Fruit fly (Drosophila melanogaster) whole organism: ENCODE data around the gene CG15283.

Experiments used
- CG8478 ChIP-seq: fragments of >200 bp; optimal IDR thresholded peaks from 2 replicates; lab custom pipeline; 2018; ENCODE audit warnings: inconsistent platforms
- Dll ChIP-seq: fragments of >200 bp; optimal IDR thresholded peaks from 2 replicates; lab custom pipeline; 2017
- EcR ChIP-seq, 2 experiments: fragments of >200 bp; optimal IDR thresholded peaks; 2 replicates each; lab custom pipeline; 2017; ENCODE audit warnings: missing biosample characterization in 2 of 2, missing genetic modification characterization in 2 of 2, missing genetic modification reagents in 2 of 2
- pan ChIP-seq: fragments of >200 bp; optimal IDR thresholded peaks from 2 replicates; lab custom pipeline; 2017
- psq ChIP-seq: fragments of >200 bp; optimal IDR thresholded peaks from 2 replicates; lab custom pipeline; 2017
- usp ChIP-seq: fragments of >200 bp; optimal IDR thresholded peaks from 2 replicates; lab custom pipeline; 2017; ENCODE audit warnings: missing biosample characterization, missing genetic modification characterization, mixed read lengths

CG15283 gene

DNA sequence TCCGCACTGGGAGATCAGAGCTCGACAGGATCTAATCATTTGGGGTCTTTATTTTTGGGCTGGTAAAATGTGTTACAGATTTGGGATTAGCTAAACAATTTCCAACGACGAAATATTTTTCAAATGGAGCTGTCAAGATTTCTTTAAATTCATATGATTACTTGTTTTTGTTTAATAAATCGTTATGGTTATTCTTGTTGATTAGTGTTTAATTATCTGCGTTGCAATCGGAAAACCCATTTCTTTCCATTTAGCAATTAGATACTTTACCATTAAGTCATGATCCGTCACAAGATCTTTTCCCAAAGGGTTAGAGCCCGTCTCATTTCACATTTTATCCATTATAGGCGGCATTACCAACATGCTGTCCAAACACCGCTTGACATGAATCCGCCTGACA lies at the start of gene CG15283:
TSS of gene CG15283 (minus strand) at position 101 of the 400 bp plus-strand sequence.
- TF ChIP-seq Dll (lab: Kevin White, UChicago): no peak
- no peak for TF ChIP-seq EcR (GFP tag; optimal IDR thresholded peaks at IDR 0.05; lab: Kevin White, UChicago)
- TF ChIP-seq pan (lab: Kevin White, UChicago): no peak
- TF ChIP-seq CG8478 (lab: Kevin White, UChicago): no peak
- no peak for TF ChIP-seq usp (GFP tag; lab: Kevin White, UChicago)
- TF ChIP-seq psq (lab: Kevin White, UChicago): no peak

DNA sequence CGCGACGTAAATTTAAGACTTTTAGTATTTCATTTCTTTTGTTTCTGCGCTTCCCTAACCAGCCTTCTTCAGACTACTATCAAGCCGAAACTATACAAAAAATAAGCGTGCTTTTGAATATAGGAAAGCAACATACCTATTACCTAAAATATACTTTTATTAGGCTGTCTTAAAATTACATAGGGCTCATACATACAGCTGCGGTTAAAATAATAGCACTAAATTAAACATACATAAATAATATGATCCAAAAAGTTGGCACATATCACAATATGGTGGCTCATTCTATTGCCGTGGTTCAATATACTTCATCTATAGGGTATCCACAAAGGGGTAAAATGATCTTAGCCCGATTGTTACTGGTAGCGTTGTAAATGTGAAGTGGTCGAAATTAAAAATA lies 49.7 kb upstream of the CG15283 start:
- TF ChIP-seq pan (lab: Kevin White, UChicago) (no peak), Dll (lab: Kevin White, UChicago) (no peak), usp (GFP tag; lab: Kevin White, UChicago) (no peak), psq (lab: Kevin White, UChicago) (no peak), EcR (GFP tag; optimal IDR thresholded peaks at IDR 0.05; lab: Kevin White, UChicago) (no peak), CG8478 (lab: Kevin White, UChicago) (no peak)

DNA sequence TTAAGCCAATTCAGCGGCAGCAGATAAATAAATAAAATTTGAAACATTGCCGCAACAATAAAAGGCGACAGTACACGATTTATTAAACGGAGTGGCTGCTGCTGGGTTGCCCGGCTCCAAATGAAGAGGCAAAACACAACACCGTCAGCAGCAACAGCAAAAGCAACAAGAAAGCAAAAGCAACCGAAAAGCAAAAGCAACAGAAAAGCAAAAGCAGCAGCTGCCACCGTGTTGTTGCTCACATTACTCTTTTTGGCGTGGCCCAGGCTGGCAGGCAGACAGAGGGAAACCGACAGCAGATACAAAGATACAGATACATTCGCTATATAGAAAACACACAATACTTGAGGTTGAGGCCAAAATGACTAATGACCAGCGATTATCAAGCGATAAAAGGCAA lies 48.8 kb upstream of the CG15283 start:
- TF ChIP-seq Dll (lab: Kevin White, UChicago) (no peak), usp (GFP tag; lab: Kevin White, UChicago) (no peak), pan (lab: Kevin White, UChicago) (no peak), psq (lab: Kevin White, UChicago) (no peak), CG8478 (lab: Kevin White, UChicago) (no peak), EcR (GFP tag; optimal IDR thresholded peaks at IDR 0.05; lab: Kevin White, UChicago) (no peak)

DNA sequence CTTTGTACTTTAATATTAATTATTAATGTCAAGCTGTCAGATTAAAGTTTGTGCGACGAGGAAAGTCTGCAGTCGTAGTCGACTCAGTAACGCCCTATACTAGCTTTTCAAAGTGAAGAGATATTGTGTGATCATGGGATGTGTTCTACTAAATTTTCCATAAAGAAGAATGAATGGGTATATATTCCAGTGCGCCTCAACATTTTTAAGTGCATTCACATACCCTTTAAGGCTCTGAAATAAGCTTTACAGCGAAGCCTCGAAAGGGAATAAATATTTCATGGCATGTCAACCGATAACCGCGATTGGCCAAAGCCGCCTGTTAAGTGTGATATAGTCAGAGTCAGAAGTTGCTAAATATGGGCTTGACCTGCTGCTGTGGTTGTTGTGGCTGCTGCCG lies 48.4 kb upstream of the CG15283 start:
- TF ChIP-seq usp (GFP tag; lab: Kevin White, UChicago): no peak
- TF ChIP-seq EcR (GFP tag; optimal IDR thresholded peaks at IDR 0.05; lab: Kevin White, UChicago): no peak
- TF ChIP-seq Dll (lab: Kevin White, UChicago): no peak
- TF ChIP-seq psq (lab: Kevin White, UChicago): no peak
- TF ChIP-seq pan (lab: Kevin White, UChicago): no peak
- TF ChIP-seq CG8478 (lab: Kevin White, UChicago): no peak

DNA sequence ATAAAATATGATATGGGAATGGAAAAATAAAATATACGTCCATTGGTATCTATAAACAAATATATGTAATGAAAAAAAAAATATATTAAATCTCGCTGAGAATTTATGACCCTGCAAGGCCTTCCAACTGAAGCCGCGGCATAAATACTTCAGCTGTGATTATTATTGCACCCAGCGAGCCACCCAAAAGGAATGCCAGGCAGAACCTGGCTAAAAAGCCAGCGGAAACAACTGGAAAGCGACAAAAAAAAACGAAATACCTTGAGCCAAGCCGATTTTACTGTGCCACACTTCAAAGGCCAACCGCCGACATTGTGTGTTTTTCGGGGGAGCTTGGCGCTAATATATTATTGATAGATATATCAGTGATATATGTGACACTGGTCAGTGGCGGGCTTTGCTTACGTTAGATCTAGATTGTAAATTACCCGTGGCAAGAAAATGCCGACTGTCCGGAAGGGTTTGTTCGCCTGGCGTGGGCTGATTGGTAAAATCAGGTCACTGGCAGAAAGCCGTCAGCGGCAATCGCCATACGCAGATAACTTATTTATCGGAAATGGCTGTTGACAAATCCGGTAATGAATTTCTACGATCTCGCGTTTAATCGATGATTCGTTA lies 47.8 kb upstream of the CG15283 start:
- TF ChIP-seq usp (GFP tag; lab: Kevin White, UChicago) (no peak), Dll (lab: Kevin White, UChicago) (no peak), pan (lab: Kevin White, UChicago) (no peak), psq (lab: Kevin White, UChicago) (no peak)

DNA sequence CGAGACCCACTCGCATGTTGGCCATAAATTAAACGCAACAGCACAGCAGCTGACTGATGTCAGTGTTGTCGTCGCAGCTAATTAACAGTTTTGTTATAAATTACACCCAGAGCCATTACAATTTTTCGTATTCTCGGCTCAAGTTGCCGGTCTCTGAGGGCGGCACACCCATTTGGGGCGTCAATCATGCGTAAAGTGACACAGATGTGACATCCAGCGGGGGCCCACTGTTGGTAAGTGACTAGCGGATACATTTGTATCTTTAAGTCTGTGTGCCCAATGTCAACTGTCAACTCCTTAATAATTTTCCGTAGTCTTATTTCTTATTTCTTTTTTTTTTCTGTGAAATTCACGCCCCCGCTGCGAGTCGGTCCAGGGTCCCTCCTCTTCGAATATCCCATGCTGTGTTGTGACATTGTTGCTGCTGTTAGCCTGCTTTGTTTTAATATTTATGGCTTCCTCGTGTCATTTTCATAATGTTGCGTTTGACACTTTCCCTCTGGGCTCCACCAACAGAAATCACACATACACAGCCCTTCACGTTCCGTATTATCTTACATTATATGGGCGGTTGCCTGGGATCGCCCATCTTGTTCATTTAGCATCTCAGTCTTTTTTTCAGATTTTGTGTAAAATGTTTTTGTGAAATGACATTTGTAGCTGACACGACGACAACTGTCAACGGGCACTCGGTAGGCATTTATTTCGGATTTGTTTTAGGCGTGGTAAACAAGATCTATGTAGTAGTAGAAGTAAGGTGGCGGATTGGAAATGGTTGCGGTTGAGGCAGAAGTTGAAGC lies 46.9 kb upstream of the CG15283 start:
- no peak for TF ChIP-seq psq (lab: Kevin White, UChicago)
- TF ChIP-seq CG8478 (lab: Kevin White, UChicago): no peak
- no peak for TF ChIP-seq Dll (lab: Kevin White, UChicago)
- no peak for TF ChIP-seq EcR (GFP tag; optimal IDR thresholded peaks at IDR 0.05; lab: Kevin White, UChicago)
- no peak for TF ChIP-seq pan (lab: Kevin White, UChicago)
- TF ChIP-seq usp (GFP tag; lab: Kevin White, UChicago): no peak

DNA sequence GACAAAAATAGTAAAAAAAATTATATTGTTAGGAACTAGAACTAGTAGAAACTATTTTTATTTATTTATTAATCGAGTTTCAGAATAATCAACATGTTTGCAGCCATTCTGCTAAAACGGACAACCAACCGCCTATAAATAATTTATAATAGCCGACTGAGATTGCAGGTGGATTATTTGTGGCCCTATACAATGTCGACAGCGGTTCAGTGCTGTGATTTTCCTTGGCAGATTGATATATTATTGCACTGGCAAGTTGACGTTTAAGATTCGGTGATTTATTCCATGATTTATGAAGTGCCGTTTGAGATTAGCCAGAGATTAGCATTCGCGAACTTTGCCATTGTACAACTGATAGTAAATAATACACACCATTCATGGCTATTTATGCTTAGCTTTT lies 46.2 kb upstream of the CG15283 start:
- TF ChIP-seq usp (GFP tag; lab: Kevin White, UChicago) (no peak), pan (lab: Kevin White, UChicago) (no peak), psq (lab: Kevin White, UChicago) (no peak), EcR (GFP tag; optimal IDR thresholded peaks at IDR 0.05; lab: Kevin White, UChicago) (no peak), CG8478 (lab: Kevin White, UChicago) (no peak), Dll (lab: Kevin White, UChicago) (no peak)

DNA sequence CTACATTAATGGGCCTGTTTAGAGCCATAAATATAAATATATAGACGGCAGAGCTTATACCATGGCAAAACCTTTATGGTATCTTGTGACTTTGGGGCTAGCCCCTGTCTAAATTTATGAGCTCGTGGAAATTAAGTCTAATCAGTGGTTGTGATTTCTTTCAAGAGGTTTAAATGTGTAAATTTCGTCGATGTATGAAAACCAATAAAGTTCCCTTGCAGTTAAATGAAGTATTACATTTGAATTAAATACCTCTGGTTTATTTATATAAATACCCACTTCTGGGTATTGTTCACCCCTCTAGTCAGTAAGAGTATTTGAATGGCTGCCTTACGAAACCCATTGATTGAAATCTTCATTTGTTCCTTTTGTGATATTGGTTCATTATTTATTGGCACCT lies 45.6 kb upstream of the CG15283 start:
- no peak for TF ChIP-seq CG8478 (lab: Kevin White, UChicago)
- no peak for TF ChIP-seq pan (lab: Kevin White, UChicago)
- no peak for TF ChIP-seq psq (lab: Kevin White, UChicago)
- TF ChIP-seq EcR (GFP tag; optimal IDR thresholded peaks at IDR 0.05; lab: Kevin White, UChicago): no peak
- no peak for TF ChIP-seq Dll (lab: Kevin White, UChicago)
- no peak for TF ChIP-seq usp (GFP tag; lab: Kevin White, UChicago)

DNA sequence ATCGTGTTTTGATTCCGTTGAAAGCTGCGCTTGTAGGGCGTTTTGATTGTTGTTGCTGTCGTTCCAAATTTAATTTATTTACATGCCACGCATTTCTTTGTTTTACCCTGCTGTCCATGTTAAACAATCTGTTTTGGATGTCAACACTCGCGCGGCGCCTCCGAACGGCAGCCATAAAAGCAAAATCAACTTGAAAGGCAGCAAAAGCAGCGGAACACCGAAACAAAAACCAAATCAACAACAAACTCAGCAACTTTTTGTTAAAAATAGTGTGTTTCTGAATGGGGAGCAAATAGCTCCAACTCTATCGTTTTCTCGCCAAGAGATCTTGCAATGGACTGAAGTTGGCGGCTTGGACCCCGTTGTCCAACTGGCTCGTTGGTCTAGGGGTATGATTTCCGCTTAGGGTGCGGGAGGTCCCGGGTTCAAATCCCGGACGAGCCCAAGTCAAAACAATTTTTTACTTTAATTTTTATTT lies 44.8 kb upstream of the CG15283 start:
- TF ChIP-seq usp (GFP tag; lab: Kevin White, UChicago): no peak
- no peak for TF ChIP-seq EcR (GFP tag; optimal IDR thresholded peaks at IDR 0.05; lab: Kevin White, UChicago)
- no peak for TF ChIP-seq Dll (lab: Kevin White, UChicago)
- TF ChIP-seq pan (lab: Kevin White, UChicago): no peak
- no peak for TF ChIP-seq psq (lab: Kevin White, UChicago)
- no peak for TF ChIP-seq CG8478 (lab: Kevin White, UChicago)

DNA sequence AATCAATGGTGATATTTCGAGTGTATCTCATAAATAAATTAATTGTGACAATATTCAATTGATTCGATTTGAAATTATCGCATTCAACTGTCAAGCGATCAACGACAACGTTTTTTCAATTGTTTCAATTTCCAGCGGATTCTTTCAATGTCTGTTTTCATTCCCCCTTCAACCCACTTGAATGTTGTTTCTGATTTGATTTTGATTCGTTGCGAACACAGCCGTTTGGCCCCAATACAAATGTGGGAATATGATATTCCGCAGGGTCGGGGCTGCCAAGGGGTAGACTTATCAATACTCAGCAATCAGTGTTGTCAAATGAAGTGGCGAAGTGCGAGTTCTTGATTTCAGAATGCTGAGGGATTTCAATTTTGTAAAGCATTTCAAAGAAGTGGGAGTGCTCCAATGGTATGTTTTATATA lies 44.2 kb upstream of the CG15283 start:
- TF ChIP-seq usp (GFP tag; lab: Kevin White, UChicago): no peak
- TF ChIP-seq CG8478 (lab: Kevin White, UChicago): no peak
- TF ChIP-seq Dll (lab: Kevin White, UChicago): no peak
- TF ChIP-seq pan (lab: Kevin White, UChicago): no peak
- no peak for TF ChIP-seq EcR (GFP tag; optimal IDR thresholded peaks at IDR 0.05; lab: Kevin White, UChicago)
- TF ChIP-seq psq (lab: Kevin White, UChicago): no peak

DNA sequence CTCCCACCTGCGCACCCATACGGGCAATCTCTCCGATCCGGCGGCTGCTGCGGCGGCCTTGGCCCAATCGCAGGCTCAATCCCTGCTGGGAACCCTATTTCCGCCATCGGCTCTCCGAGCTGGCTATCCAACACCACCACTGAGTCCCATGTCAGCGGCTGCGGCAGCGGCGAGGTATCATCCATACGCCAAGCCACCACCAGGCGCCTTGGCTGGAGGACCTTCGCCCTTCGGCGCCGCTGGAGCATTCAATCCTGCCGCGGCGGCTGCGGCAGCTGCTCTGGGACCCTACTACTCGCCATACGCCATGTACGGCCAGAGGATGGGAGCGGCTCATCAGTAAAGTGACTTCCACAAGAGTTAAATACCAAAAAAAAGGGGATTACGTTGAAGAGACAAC lies 42.1 kb upstream of the CG15283 start:
- TF ChIP-seq pan (lab: Kevin White, UChicago): no peak
- TF ChIP-seq CG8478 (lab: Kevin White, UChicago): no peak
- TF ChIP-seq usp (GFP tag; lab: Kevin White, UChicago): no peak
